Worm (Caenorhabditis elegans): ENCODE measurements around the gene cpg-19.

ce11 chrX:16631847-16632246, 10.2 kb downstream of the cpg-19 start:
- TF ChIP-seq dox-1 (GFP tag; IDR thresholded peaks at IDR 0.05) = no peak
- TF ChIP-seq lag-1 (GFP tag; IDR thresholded peaks at IDR 0.05) = no peak
- no peak for TF ChIP-seq ekl-4 (GFP tag; IDR thresholded peaks at IDR 0.05)
- no peak for TF ChIP-seq mel-28 (tag; optimal IDR thresholded peaks at IDR 0.05; ENCODE audit: borderline replicate concordance)
- no peak for TF ChIP-seq attf-3 (GFP tag; conservative IDR thresholded peaks at IDR 0.05)
- no peak for TF ChIP-seq somi-1 (GFP tag; optimal IDR thresholded peaks at IDR 0.05)
- no peak for TF ChIP-seq xnd-1 (tag; optimal IDR thresholded peaks at IDR 0.05)
- TF ChIP-seq snpc-1.3 (tag; optimal IDR thresholded peaks at IDR 0.05; ENCODE audit: insufficient read depth) = no peak
- no peak for TF ChIP-seq D2030.7 (GFP tag; IDR thresholded peaks at IDR 0.05)
- no peak for TF ChIP-seq F23B12.7 (tag; optimal IDR thresholded peaks at IDR 0.05; ENCODE audit: insufficient read depth)
- TF ChIP-seq pha-4 (tag; optimal IDR thresholded peaks at IDR 0.05) = no peak
- no peak for TF ChIP-seq repo-1 (tag; optimal IDR thresholded peaks at IDR 0.05)
